Fruit fly (Drosophila melanogaster): ENCODE data around the gene pix.

DNA sequence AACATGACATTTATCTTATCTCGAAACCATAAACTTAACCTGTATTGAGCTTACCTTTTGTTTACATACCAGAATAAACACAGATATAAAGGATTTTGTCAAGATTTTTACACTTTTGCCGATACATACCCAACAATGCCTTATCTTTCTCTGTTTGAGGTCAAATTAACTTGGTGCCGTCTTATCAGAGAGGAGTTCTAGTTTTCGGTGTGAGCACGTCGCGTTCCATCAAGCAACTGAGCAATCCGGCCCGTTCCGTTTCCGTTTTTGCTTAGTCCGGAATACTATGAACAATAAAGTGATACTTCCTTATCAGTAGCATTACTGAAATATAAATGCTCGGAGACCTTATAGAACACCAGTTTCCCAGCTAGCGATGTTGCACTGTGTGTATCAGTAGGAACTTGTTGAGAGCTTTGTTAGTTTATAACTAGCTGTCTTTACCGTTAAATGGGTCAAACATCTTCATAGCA lies 11.3 kb upstream of the pix start, which contains the start of gene Galk:
- no peak for TF ChIP-seq CG6276 (GFP tag; optimal IDR thresholded peaks at IDR 0.05)
- no peak for TF ChIP-seq fd59A (GFP tag; optimal IDR thresholded peaks at IDR 0.05)
- TF ChIP-seq Ets21C (GFP tag; optimal IDR thresholded peaks at IDR 0.05) = no peak
- no peak for TF ChIP-seq Hr39 (GFP tag; optimal IDR thresholded peaks at IDR 0.05)
- no peak for TF ChIP-seq Hr4 (GFP tag; optimal IDR thresholded peaks at IDR 0.05)
- TF ChIP-seq fkh (GFP tag; optimal IDR thresholded peaks at IDR 0.05) = peak; percentile 78
